Fruit fly (Drosophila melanogaster) whole organism, embryonic: Measurements from ENCODE around the gene CG3038.

ENCODE experiments used
- Atf-2 ChIP-seq: fragments of 200-800 bp; sonication (Bioruptor generic); optimal IDR thresholded peaks from 2 replicates; lab custom pipeline; 2016; ENCODE audit warnings: missing biosample characterization, missing genetic modification characterization
- CG17802 ChIP-seq: fragments of 200-800 bp; sonication (Bioruptor generic); optimal IDR thresholded peaks from 2 replicates; lab custom pipeline; 2018; ENCODE audit warnings: missing biosample characterization, mild to moderate bottlenecking, missing genetic modification characterization, moderate library complexity
- CG17829 ChIP-seq: fragments of 200-800 bp; optimal IDR thresholded peaks from 2 replicates; lab custom pipeline; 2019; ENCODE audit warnings: missing biosample characterization, mild to moderate bottlenecking, missing genetic modification characterization, moderate library complexity
- CG1792 ChIP-seq: fragments of 200-800 bp; sonication (Bioruptor generic); optimal IDR thresholded peaks from 2 replicates; lab custom pipeline; 2016; ENCODE audit warnings: missing biosample characterization, missing genetic modification characterization
- Rx ChIP-seq: fragments of 200-800 bp; sonication (Bioruptor generic); IDR thresholded peaks from 2 replicates; pipeline ENCODE4 v1.3.6; 2022; ENCODE audit warnings: missing biosample characterization, missing genetic modification characterization
- Usf ChIP-seq: fragments of 200-800 bp; sonication (Bioruptor generic); optimal IDR thresholded peaks from 2 replicates; lab custom pipeline; 2017; ENCODE audit warnings: missing genotype, missing biosample characterization, missing genetic modification characterization
- ftz-f1 ChIP-seq: fragments of 200-800 bp; sonication (Bioruptor generic); optimal IDR thresholded peaks from 2 replicates; lab custom pipeline; 2016; ENCODE audit warnings: missing biosample characterization, missing genetic modification characterization
- her ChIP-seq: fragments of 200-800 bp; sonication (Bioruptor generic); optimal IDR thresholded peaks from 2 replicates; lab custom pipeline; 2016; ENCODE audit warnings: missing biosample characterization, missing genetic modification characterization
- ken ChIP-seq: fragments of 200-800 bp; sonication (Bioruptor generic); IDR thresholded peaks from 3 replicates; pipeline ENCODE4 v1.3.6; 2022; ENCODE audit warnings: missing biosample characterization, missing genetic modification characterization
- kni ChIP-seq: fragments of 200-800 bp; sonication (Bioruptor generic); optimal IDR thresholded peaks from 3 replicates; lab custom pipeline; 2017; ENCODE audit warnings: mild to moderate bottlenecking, missing biosample characterization, missing genetic modification reagents, missing genetic modification characterization
- sens-2 ChIP-seq: fragments of 200-800 bp; sonication (Bioruptor generic); IDR thresholded peaks from 2 replicates; pipeline ENCODE4 v1.3.6; 2022; ENCODE audit warnings: missing biosample characterization, missing genetic modification characterization
- slp2 ChIP-seq: fragments of 200-800 bp; sonication (Bioruptor generic); optimal IDR thresholded peaks from 2 replicates; lab custom pipeline; 2016; ENCODE audit warnings: missing biosample characterization, missing genetic modification characterization
- sug ChIP-seq: fragments of 200-800 bp; optimal IDR thresholded peaks from 2 replicates; lab custom pipeline; 2019; ENCODE audit warnings: missing biosample characterization, mild to moderate bottlenecking, missing genetic modification characterization, moderate library complexity

- TF ChIP-seq kni (GFP tag; lab: Kevin White, UChicago) = peak; percentile 27
- TF ChIP-seq ftz-f1 (GFP tag; lab: Kevin White, UChicago) = no peak
- TF ChIP-seq Rx (GFP tag; lab: Robert Waterston, UW) = no peak
- no peak for TF ChIP-seq CG1792
- no peak for TF ChIP-seq ken (GFP tag; lab: Robert Waterston, UW)
- TF ChIP-seq Atf-2 = no peak
- TF ChIP-seq slp2 = no peak
- no peak for TF ChIP-seq sens-2 (GFP tag; lab: Robert Waterston, UW)
- no peak for TF ChIP-seq Usf (GFP tag; lab: Kevin White, UChicago)
- TF ChIP-seq sug (tag; lab: Kevin White, UChicago) = no peak
- no peak for TF ChIP-seq her (GFP tag; lab: Kevin White, UChicago)
- TF ChIP-seq CG17802 (tag; lab: Kevin White, UChicago) = no peak
- no peak for TF ChIP-seq CG17829 (tag; lab: Kevin White, UChicago)
These were observed 32.9 kb upstream of the CG3038 start for dm6 chrX:278370-279096.
